Fruit fly (Drosophila melanogaster) whole organism, embryonic: ENCODE measurements around the gene Jarid2.

ENCODE experiments used
- Asciz ChIP-seq: fragments of 200-800 bp; sonication (Bioruptor generic); optimal IDR thresholded peaks from 2 replicates; lab custom pipeline; 2017; ENCODE audit warnings: missing biosample characterization, mild to moderate bottlenecking, missing genetic modification characterization, missing genetic modification reagents
- B-H2 ChIP-seq: fragments of 200-800 bp; sonication (Bioruptor generic); optimal IDR thresholded peaks from 2 replicates; lab custom pipeline; 2018; ENCODE audit warnings: missing biosample characterization, mild to moderate bottlenecking, missing genetic modification characterization
- CG10147 ChIP-seq: fragments of 200-800 bp; sonication (Bioruptor generic); optimal IDR thresholded peaks from 2 replicates; lab custom pipeline; 2019; ENCODE audit warnings: missing biosample characterization, mild to moderate bottlenecking, missing genetic modification characterization, moderate library complexity
- CG11398 ChIP-seq: fragments of 200-800 bp; sonication (Bioruptor generic); optimal IDR thresholded peaks from 2 replicates; lab custom pipeline; 2016; ENCODE audit warnings: missing biosample characterization, missing genetic modification characterization
- CG11456 ChIP-seq: fragments of 200-800 bp; sonication (Bioruptor generic); IDR thresholded peaks from 3 replicates; pipeline ENCODE4 v1.3.6; 2022; ENCODE audit warnings: missing biosample characterization, missing genetic modification characterization
- CG11696 ChIP-seq: fragments of 200-800 bp; sonication (Bioruptor generic); IDR thresholded peaks from 2 replicates; pipeline ENCODE4 v1.3.6; 2022; ENCODE audit warnings: missing biosample characterization, missing genetic modification characterization
- CG14050 ChIP-seq: fragments of 200-800 bp; sonication (Bioruptor generic); IDR thresholded peaks from 3 replicates; pipeline ENCODE4 v1.3.6; 2022; ENCODE audit warnings: missing biosample characterization, missing genetic modification characterization
- CG14667 ChIP-seq: fragments of 200-800 bp; sonication (Bioruptor generic); IDR thresholded peaks from 2 replicates; pipeline ENCODE4 v1.3.6; 2022; ENCODE audit warnings: missing biosample characterization, missing genetic modification characterization
- CG1602 ChIP-seq: fragments of 200-800 bp; sonication (Bioruptor generic); optimal IDR thresholded peaks from 3 replicates; lab custom pipeline; 2016; ENCODE audit warnings: missing biosample characterization, missing genetic modification characterization
- CG2116 ChIP-seq: fragments of 200-800 bp; sonication (Bioruptor generic); optimal IDR thresholded peaks from 3 replicates; lab custom pipeline; 2018; ENCODE audit warnings: missing biosample characterization, mild to moderate bottlenecking, missing genetic modification characterization
- CG2199 ChIP-seq: fragments of 200-800 bp; sonication (Bioruptor generic); IDR thresholded peaks from 3 replicates; pipeline ENCODE4 v1.3.6; 2022; ENCODE audit warnings: missing biosample characterization, missing genetic modification characterization
- CG2678 ChIP-seq: fragments of 200-800 bp; sonication (Bioruptor generic); optimal IDR thresholded peaks from 3 replicates; lab custom pipeline; 2019; ENCODE audit warnings: missing biosample characterization, mild to moderate bottlenecking, missing genetic modification characterization, moderate library complexity
- CG30020 ChIP-seq: fragments of 200-800 bp; optimal IDR thresholded peaks from 2 replicates; lab custom pipeline; 2019; ENCODE audit warnings: missing biosample characterization, mild to moderate bottlenecking, missing genetic modification characterization, moderate library complexity
- CG34376 ChIP-seq: fragments of 200-800 bp; sonication (Bioruptor generic); optimal IDR thresholded peaks from 2 replicates; lab custom pipeline; 2018; ENCODE audit warnings: missing biosample characterization, mild to moderate bottlenecking, missing genetic modification characterization
- CG3995 ChIP-seq: fragments of 200-800 bp; sonication (Bioruptor generic); optimal IDR thresholded peaks from 3 replicates; lab custom pipeline; 2016; ENCODE audit warnings: missing biosample characterization, missing genetic modification characterization
- CG4424 ChIP-seq: fragments of 200-800 bp; sonication (Bioruptor generic); optimal IDR thresholded peaks from 3 replicates; lab custom pipeline; 2016; ENCODE audit warnings: missing biosample characterization, missing genetic modification characterization
- CG6683 ChIP-seq: fragments of 200-800 bp; sonication (Bioruptor generic); optimal IDR thresholded peaks from 2 replicates; lab custom pipeline; 2017; ENCODE audit warnings: missing biosample characterization, mild to moderate bottlenecking, missing genetic modification characterization, missing genetic modification reagents
- CG6765 ChIP-seq: fragments of 200-800 bp; sonication (Bioruptor generic); optimal IDR thresholded peaks from 3 replicates; lab custom pipeline; 2017; ENCODE audit warnings: missing biosample characterization, mild to moderate bottlenecking, missing genetic modification characterization
- CG7271 ChIP-seq: fragments of 200-800 bp; sonication (Bioruptor generic); optimal IDR thresholded peaks from 2 replicates; lab custom pipeline; 2018; ENCODE audit warnings: missing biosample characterization, mild to moderate bottlenecking, missing genetic modification characterization, moderate library complexity
- CG7745 ChIP-seq: fragments of 200-800 bp; sonication (Bioruptor generic); optimal IDR thresholded peaks from 2 replicates; lab custom pipeline; 2018; ENCODE audit warnings: missing biosample characterization, mild to moderate bottlenecking, missing genetic modification characterization, moderate library complexity
- CG8290 ChIP-seq, 3 experiments: fragments of 200-800 bp; sonication (Bioruptor generic); optimal IDR thresholded peaks; 2 replicates each; lab custom pipeline; 2016 to 2019; ENCODE audit warnings: missing biosample characterization in 3 of 3, missing genetic modification characterization in 3 of 3, mild to moderate bottlenecking in 2 of 3, moderate library complexity in 1 of 3
- CG8478 ChIP-seq: fragments of >200 bp; optimal IDR thresholded peaks from 2 replicates; lab custom pipeline; 2018
- Elba2 ChIP-seq: fragments of 200-800 bp; sonication (Bioruptor generic); optimal IDR thresholded peaks from 3 replicates; lab custom pipeline; 2016; ENCODE audit warnings: missing biosample characterization, missing genetic modification characterization
- Ets65A ChIP-seq: fragments of 200-800 bp; sonication (Bioruptor generic); peaks from one replicate; lab custom pipeline; 2016; ENCODE audit warnings: missing biosample characterization, missing genetic modification characterization
- Hmr ChIP-seq: fragments of 200-800 bp; sonication (Bioruptor generic); optimal IDR thresholded peaks from 3 replicates; lab custom pipeline; 2017; ENCODE audit warnings: mild to moderate bottlenecking, missing biosample characterization, missing genetic modification reagents, missing genetic modification characterization
- Hmx ChIP-seq: fragments of 200-800 bp; sonication (Bioruptor generic); optimal IDR thresholded peaks from 2 replicates; lab custom pipeline; 2016; ENCODE audit warnings: missing biosample characterization, missing genetic modification characterization
- Optix ChIP-seq: fragments of 200-800 bp; sonication (Bioruptor generic); IDR thresholded peaks from 3 replicates; pipeline ENCODE4 v1.3.6; 2022; ENCODE audit warnings: missing biosample characterization, missing genetic modification characterization
- Pdp1 ChIP-seq, 2 experiments: fragments of 200-800 bp; sonication (Bioruptor generic); optimal IDR thresholded peaks; 3 replicates each; lab custom pipeline; 2016; ENCODE audit warnings: missing biosample characterization in 2 of 2, missing genetic modification characterization in 2 of 2, mild to moderate bottlenecking in 1 of 2, moderate library complexity in 1 of 2
- Poxn ChIP-seq: fragments of 200-800 bp; sonication (Bioruptor generic); IDR thresholded peaks from 2 replicates; pipeline ENCODE4 v1.3.6; 2022; ENCODE audit warnings: missing biosample characterization, missing genetic modification characterization
- Tbp ChIP-seq: fragments of >200 bp; optimal IDR thresholded peaks from 2 replicates; lab custom pipeline; 2018; ENCODE audit warnings: missing biosample characterization, missing genetic modification characterization
- bowl ChIP-seq: fragments of 200-800 bp; sonication (Bioruptor generic); IDR thresholded peaks from 2 replicates; pipeline ENCODE4 v1.3.6; 2022; ENCODE audit warnings: missing biosample characterization, missing genetic modification characterization
- cas ChIP-seq: fragments of 200-800 bp; sonication (Bioruptor generic); IDR thresholded peaks from 2 replicates; pipeline ENCODE4 v1.3.6; 2022; ENCODE audit warnings: missing biosample characterization, missing genetic modification characterization
- chm ChIP-seq: fragments of 200-800 bp; sonication (Bioruptor generic); IDR thresholded peaks from 2 replicates; pipeline ENCODE4 v1.3.6; 2022; ENCODE audit warnings: missing biosample characterization, missing genetic modification characterization
- da ChIP-seq: fragments of 200-800 bp; sonication (Bioruptor generic); optimal IDR thresholded peaks from 2 replicates; lab custom pipeline; 2016; ENCODE audit warnings: missing biosample characterization, missing genetic modification characterization
- dan ChIP-seq: fragments of 200-800 bp; sonication (Bioruptor generic); IDR thresholded peaks from 2 replicates; pipeline ENCODE4 v1.3.6; 2022; ENCODE audit warnings: missing biosample characterization, missing genetic modification characterization
- dati ChIP-seq: fragments of 200-800 bp; sonication (Bioruptor generic); IDR thresholded peaks from 2 replicates; pipeline ENCODE4 v1.3.6; 2022; ENCODE audit warnings: missing biosample characterization, missing genetic modification characterization
- exex ChIP-seq: fragments of 200-800 bp; sonication (Bioruptor generic); optimal IDR thresholded peaks from 4 replicates; lab custom pipeline; 2018; ENCODE audit warnings: missing biosample characterization, mild to moderate bottlenecking, missing genetic modification characterization, moderate library complexity
- eyg ChIP-seq: fragments of 200-800 bp; sonication (Bioruptor generic); optimal IDR thresholded peaks from 3 replicates; lab custom pipeline; 2016; ENCODE audit warnings: missing biosample characterization, missing genetic modification characterization
- gem ChIP-seq: fragments of 200-800 bp; sonication (Bioruptor generic); optimal IDR thresholded peaks from 2 replicates; lab custom pipeline; 2019; ENCODE audit warnings: missing biosample characterization, mild to moderate bottlenecking, missing genetic modification characterization, moderate library complexity
- grn ChIP-seq: fragments of 200-800 bp; sonication (Bioruptor generic); optimal IDR thresholded peaks from 3 replicates; lab custom pipeline; 2017; ENCODE audit warnings: missing biosample characterization, missing genetic modification characterization
- jigr1 ChIP-seq: fragments of 200-800 bp; sonication (Bioruptor generic); IDR thresholded peaks from 3 replicates; pipeline ENCODE4 v1.3.6; 2022; ENCODE audit warnings: missing biosample characterization, missing genetic modification characterization
- knrl ChIP-seq: fragments of 200-800 bp; sonication (Bioruptor generic); IDR thresholded peaks from 3 replicates; pipeline ENCODE4 v1.3.6; 2022; ENCODE audit warnings: missing biosample characterization, missing genetic modification characterization; ENCODE audit not compliant: partially characterized antibody
- lbe ChIP-seq: fragments of 200-800 bp; sonication (Bioruptor generic); optimal IDR thresholded peaks from 2 replicates; lab custom pipeline; 2016; ENCODE audit warnings: missing biosample characterization, mild to moderate bottlenecking, missing genetic modification characterization
- mirr ChIP-seq: fragments of 200-800 bp; sonication (Bioruptor generic); optimal IDR thresholded peaks from 3 replicates; lab custom pipeline; 2018; ENCODE audit warnings: missing biosample characterization, mild to moderate bottlenecking, missing genetic modification characterization
- otp ChIP-seq: fragments of 200-800 bp; sonication (Bioruptor generic); IDR thresholded peaks from 3 replicates; pipeline ENCODE4, ENCODE4 v1.3.6; 2022; ENCODE audit warnings: missing biosample characterization, missing genetic modification characterization
- pita ChIP-seq: fragments of 200-800 bp; sonication (Bioruptor generic); optimal IDR thresholded peaks from 2 replicates; lab custom pipeline; 2017; ENCODE audit warnings: missing biosample characterization, mild to moderate bottlenecking, missing genetic modification characterization
- sd ChIP-seq: fragments of 200-800 bp; sonication (Bioruptor generic); optimal IDR thresholded peaks from 3 replicates; lab custom pipeline; 2018; ENCODE audit warnings: missing biosample characterization, mild to moderate bottlenecking, missing genetic modification characterization, moderate library complexity
- shn ChIP-seq: fragments of 200-800 bp; sonication (Bioruptor generic); optimal IDR thresholded peaks from 3 replicates; lab custom pipeline; 2016; ENCODE audit warnings: missing biosample characterization, missing genetic modification characterization
- sug ChIP-seq: fragments of 200-800 bp; optimal IDR thresholded peaks from 2 replicates; lab custom pipeline; 2019; ENCODE audit warnings: missing biosample characterization, mild to moderate bottlenecking, missing genetic modification characterization, moderate library complexity
- usp ChIP-seq: fragments of >200 bp; optimal IDR thresholded peaks from 2 replicates; lab custom pipeline; 2017; ENCODE audit warnings: missing biosample characterization, missing genetic modification characterization
- wdn ChIP-seq: fragments of 200-800 bp; sonication (Bioruptor generic); IDR thresholded peaks from 2 replicates; pipeline ENCODE4 v1.3.6; 2022; ENCODE audit warnings: missing biosample characterization, missing genetic modification characterization

Jarid2 gene

dm6 chr3L:9499919-9500807 lies 23.3 kb downstream of the Jarid2 start (continued):
- no peak for TF ChIP-seq shn (GFP tag; lab: Kevin White, UChicago)
- TF ChIP-seq Elba2 (GFP tag; lab: Kevin White, UChicago): no peak
- no peak for TF ChIP-seq CG2116 (GFP tag; lab: Kevin White, UChicago)
- TF ChIP-seq CG14667 (GFP tag; lab: Robert Waterston, UW): no peak
- no peak for TF ChIP-seq Hmx (GFP tag; lab: Kevin White, UChicago)
- TF ChIP-seq B-H2 (GFP tag; lab: Kevin White, UChicago): no peak
- no peak for TF ChIP-seq CG11696 (GFP tag; lab: Robert Waterston, UW)
- no peak for TF ChIP-seq pita (GFP tag; lab: Kevin White, UChicago)
- no peak for TF ChIP-seq CG2199 (GFP tag; lab: Robert Waterston, UW)
- no peak for TF ChIP-seq cas (GFP tag; lab: Robert Waterston, UW)
- TF ChIP-seq CG11398 (GFP tag; lab: Kevin White, UChicago): no peak
- TF ChIP-seq sug (tag; lab: Kevin White, UChicago): peak; percentile 44
- TF ChIP-seq Hmr (GFP tag; lab: Kevin White, UChicago): no peak
- no peak for TF ChIP-seq CG7745
- no peak for TF ChIP-seq CG30020 (tag; lab: Kevin White, UChicago)
- TF ChIP-seq CG11456 (GFP tag; lab: Robert Waterston, UW): no peak
- no peak for TF ChIP-seq CG6683 (GFP tag; lab: Kevin White, UChicago)
- no peak for TF ChIP-seq eyg (GFP tag; lab: Kevin White, UChicago)
- no peak for TF ChIP-seq Optix (GFP tag; lab: Robert Waterston, UW)
- TF ChIP-seq Pdp1 (GFP tag; optimal IDR thresholded peaks at IDR 0.05; lab: Kevin White, UChicago): no peak
- no peak for TF ChIP-seq CG6765 (GFP tag; lab: Kevin White, UChicago)
- no peak for TF ChIP-seq CG8290 (GFP tag; optimal IDR thresholded peaks at IDR 0.05; lab: Kevin White, UChicago)
- TF ChIP-seq CG8290 (tag; optimal IDR thresholded peaks at IDR 0.05; lab: Kevin White, UChicago): no peak
- no peak for TF ChIP-seq gem (tag; lab: Kevin White, UChicago)
- TF ChIP-seq CG4424 (GFP tag; lab: Kevin White, UChicago): no peak
- TF ChIP-seq CG8478 (lab: Kevin White, UChicago): no peak
- peak; percentile 39 for TF ChIP-seq grn (GFP tag; lab: Kevin White, UChicago)
- no peak for TF ChIP-seq CG3995 (GFP tag; lab: Kevin White, UChicago)
- peak; percentile 69 for TF ChIP-seq mirr (GFP tag; lab: Kevin White, UChicago)
- TF ChIP-seq chm: no peak
- no peak for TF ChIP-seq bowl (GFP tag; lab: Robert Waterston, UW)
- no peak for TF ChIP-seq otp
- TF ChIP-seq CG10147 (GFP tag; lab: Kevin White, UChicago): no peak
- no peak for TF ChIP-seq dati
- no peak for TF ChIP-seq CG2678 (tag; lab: Kevin White, UChicago)
- TF ChIP-seq CG34376: peak; percentile 38
- TF ChIP-seq Ets65A (GFP tag; lab: Kevin White, UChicago): no peak
- no peak for TF ChIP-seq usp (GFP tag; lab: Kevin White, UChicago)
- TF ChIP-seq knrl (GFP tag; lab: Robert Waterston, UW): no peak
- TF ChIP-seq exex (tag; lab: Kevin White, UChicago): peak; percentile 58
- no peak for TF ChIP-seq Poxn (GFP tag; lab: Robert Waterston, UW)
- TF ChIP-seq dan (GFP tag; lab: Robert Waterston, UW): no peak
- TF ChIP-seq Tbp: no peak
- TF ChIP-seq CG7271 (tag; lab: Kevin White, UChicago): no peak
- no peak for TF ChIP-seq Asciz (GFP tag; lab: Kevin White, UChicago)
- TF ChIP-seq jigr1 (GFP tag; lab: Robert Waterston, UW): no peak
- no peak for TF ChIP-seq CG14050 (GFP tag; lab: Robert Waterston, UW)
- peak; percentile 50 for TF ChIP-seq sd (tag; lab: Kevin White, UChicago)
- no peak for TF ChIP-seq lbe
- no peak for TF ChIP-seq wdn (GFP tag; lab: Robert Waterston, UW)
- TF ChIP-seq CG1602 (GFP tag; lab: Kevin White, UChicago): no peak
- no peak for TF ChIP-seq da (GFP tag; lab: Kevin White, UChicago)
- TF ChIP-seq, all 482 proteins: peak for 11
